Worm (Caenorhabditis elegans): ENCODE results near the gene sru-3.

Gene sru-3

DNA sequence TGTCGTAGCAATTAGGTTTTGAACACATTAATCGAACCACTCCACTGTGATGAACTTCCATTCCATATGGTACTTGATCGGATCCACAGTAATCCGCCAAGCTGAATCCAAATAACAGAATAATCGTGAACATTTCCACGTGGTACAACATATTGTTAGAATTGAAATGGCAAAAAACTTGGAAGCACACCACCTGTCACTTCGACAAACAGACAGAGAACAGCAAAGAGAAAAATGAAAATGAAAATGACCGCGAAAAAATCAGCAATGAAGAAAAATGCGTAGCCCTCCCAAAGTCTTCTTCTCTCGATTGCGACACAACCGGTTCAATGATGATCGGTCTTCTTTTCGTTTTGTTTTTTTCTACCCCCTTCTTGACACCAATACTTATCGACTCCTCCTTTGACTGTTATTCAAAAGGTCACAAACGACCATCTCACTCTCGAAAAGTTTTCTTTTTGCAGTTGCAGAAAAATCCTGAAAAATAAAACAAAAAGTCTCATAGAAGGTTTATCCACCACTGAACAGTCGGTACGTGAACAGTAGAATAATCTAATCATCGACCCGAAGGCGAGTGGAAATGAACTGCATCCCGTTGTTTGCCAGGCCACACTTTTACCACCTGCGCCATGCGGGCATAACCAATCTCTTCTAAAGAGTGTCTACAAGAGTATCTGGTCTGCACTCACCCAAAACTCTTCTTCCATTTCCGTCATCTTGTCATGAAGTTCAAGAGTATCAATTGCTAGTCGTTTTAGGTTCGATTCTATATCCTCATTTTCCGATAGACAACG lies 19.1 kb upstream of the sru-3 start, which contains the start of gene wrt-3 (continued):
- TF ChIP-seq nhr-27 (tag; optimal IDR thresholded peaks at IDR 0.05) (peak; percentile 94), dpff-1 (tag; optimal IDR thresholded peaks at IDR 0.05) (peak; percentile 77), ceh-79 (tag; optimal IDR thresholded peaks at IDR 0.05) (peak; percentile 61), tbx-9 (tag; optimal IDR thresholded peaks at IDR 0.05; ENCODE audit: borderline replicate concordance) (peak; percentile 62), zim-3 (tag; optimal IDR thresholded peaks at IDR 0.05) (peak; percentile 97), Y67H2A.10 (GFP tag; conservative IDR thresholded peaks at IDR 0.05) (no peak), F52B5.7 (tag; optimal IDR thresholded peaks at IDR 0.05) (peak; percentile 95), atf-7 (tag; optimal IDR thresholded peaks at IDR 0.05) (peak; percentile 66), athp-1 (tag; optimal IDR thresholded peaks at IDR 0.05) (no peak), nhr-90 (tag; optimal IDR thresholded peaks at IDR 0.05) (peak; percentile 96), cebp-1 (GFP tag; IDR thresholded peaks at IDR 0.05) (no peak), cebp-1 (tag; optimal IDR thresholded peaks at IDR 0.05) (no peak), snpc-1.1 (tag; optimal IDR thresholded peaks at IDR 0.05; ENCODE audit: insufficient read depth) (peak; percentile 79), attf-3 (GFP tag; conservative IDR thresholded peaks at IDR 0.05) (0 out of 2 replicates have a peak, but pooled peaks have one; percentile 52), madf-10 (tag; optimal IDR thresholded peaks at IDR 0.05) (peak; percentile 80), lag-1 (GFP tag; IDR thresholded peaks at IDR 0.05) (no peak)

DNA sequence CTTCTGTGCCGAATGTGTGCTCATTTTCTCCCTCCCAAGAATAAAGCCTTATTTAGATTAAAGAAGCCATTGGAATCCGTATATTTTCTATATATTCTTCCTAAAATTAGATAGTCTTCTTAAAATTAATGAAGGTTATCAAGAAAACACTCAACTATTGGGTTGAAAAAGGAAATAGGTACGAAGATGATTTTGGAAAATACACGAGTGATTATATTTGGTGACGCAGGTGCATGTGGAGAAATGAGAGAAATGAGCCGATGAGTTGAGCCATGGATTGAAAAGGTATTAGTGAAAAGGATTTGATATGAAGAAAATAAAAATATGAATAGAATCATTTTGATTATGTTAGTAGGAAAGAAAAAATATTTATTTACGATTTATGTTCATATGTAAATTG lies 15.5 kb upstream of the sru-3 start, which contains the start of gene cng-3:
cng-3 (minus strand) TSS at position 102 of the 400 bp plus-strand sequence.
- no peak for TF ChIP-seq T26A5.8 (tag; optimal IDR thresholded peaks at IDR 0.05)
- TF ChIP-seq egrh-3 (GFP tag; IDR thresholded peaks at IDR 0.05): no peak
- TF ChIP-seq Y56A3A.18 (GFP tag; IDR thresholded peaks at IDR 0.05): no peak
- no peak for TF ChIP-seq hmg-20 (GFP tag; IDR thresholded peaks at IDR 0.05)
- no peak for TF ChIP-seq athp-1 (tag; optimal IDR thresholded peaks at IDR 0.05)
- no peak for TF ChIP-seq ztf-22 (GFP tag; optimal IDR thresholded peaks at IDR 0.05)
- no peak for TF ChIP-seq B0019.2 (GFP tag; conservative IDR thresholded peaks at IDR 0.05)

DNA sequence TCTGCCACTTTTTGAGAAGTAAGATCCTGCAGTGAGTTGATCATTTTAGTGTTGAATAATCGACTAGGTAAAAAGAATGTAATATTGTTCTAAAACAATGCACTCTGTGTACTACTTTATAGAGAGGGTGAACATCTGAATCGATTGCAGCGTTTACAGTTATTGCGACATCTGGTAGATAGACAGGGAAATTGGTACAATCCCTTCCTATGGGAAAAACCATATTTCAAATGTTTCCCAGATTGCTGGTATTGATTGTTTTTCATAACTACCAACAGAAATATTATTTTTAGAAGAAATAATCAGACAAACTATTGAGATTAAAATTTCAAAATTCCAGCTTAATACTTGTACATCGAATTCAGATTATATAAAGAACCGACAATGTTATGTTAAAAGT lies 11.4 kb upstream of the sru-3 start, which contains the start of gene gadr-2:
gadr-2 (minus strand) TSS at position 101 of the 400 bp plus-strand sequence.
- no peak for TF ChIP-seq pbrm-1 (GFP tag; IDR thresholded peaks at IDR 0.05)
- TF ChIP-seq ztf-26 (tag; optimal IDR thresholded peaks at IDR 0.05): no peak
- TF ChIP-seq repo-1 (tag; optimal IDR thresholded peaks at IDR 0.05): no peak
- no peak for TF ChIP-seq sea-2 (GFP tag; IDR thresholded peaks at IDR 0.05)
- TF ChIP-seq unc-130 (GFP tag; optimal IDR thresholded peaks at IDR 0.05): no peak
- no peak for TF ChIP-seq ama-1 (optimal IDR thresholded peaks at IDR 0.05)
- TF ChIP-seq ama-1 (GFP tag; optimal IDR thresholded peaks at IDR 0.05): no peak
- TF ChIP-seq B0261.1 (tag; optimal IDR thresholded peaks at IDR 0.05): no peak
- TF ChIP-seq Y53G8AR.9 (GFP tag; conservative IDR thresholded peaks at IDR 0.05): no peak
- no peak for TF ChIP-seq B0336.3 (GFP tag; IDR thresholded peaks at IDR 0.05)
- TF ChIP-seq mcd-1 (GFP tag; IDR thresholded peaks at IDR 0.05): no peak
- no peak for TF ChIP-seq lag-1 (GFP tag; IDR thresholded peaks at IDR 0.05)
- no peak for TF ChIP-seq let-526 (GFP tag; IDR thresholded peaks at IDR 0.05)
- TF ChIP-seq hlh-12 (tag; optimal IDR thresholded peaks at IDR 0.05): no peak
- TF ChIP-seq madf-6 (GFP tag; IDR thresholded peaks at IDR 0.05): no peak
- TF ChIP-seq hlh-26 (GFP tag; conservative IDR thresholded peaks at IDR 0.05): no peak

Measured in whole organism, young adult.